Worm (Caenorhabditis elegans): ENCODE data around the gene ZK1320.11.

The ZK1320.11 gene

DNA sequence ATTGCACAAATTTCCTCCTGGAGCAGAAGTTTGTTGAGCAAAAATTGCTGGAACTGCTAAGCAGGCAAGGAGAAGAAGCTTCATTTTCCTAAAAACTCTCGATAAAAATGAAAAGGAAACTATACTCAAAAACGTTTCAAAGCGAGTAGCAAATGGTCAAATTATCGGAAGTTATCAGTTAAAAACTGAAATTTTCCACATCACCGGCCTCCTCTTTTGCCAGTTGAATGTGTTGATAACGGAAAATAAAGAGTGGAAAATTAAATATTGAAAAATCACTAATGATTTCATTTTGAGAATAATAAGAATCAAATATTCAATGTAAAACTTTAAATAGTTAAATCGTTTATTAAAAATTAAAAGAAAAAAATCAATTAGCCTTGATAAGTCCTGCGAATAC is 8.5 kb upstream of the ZK1320.11 start, which contains the start of gene ZK1320.2:
ZK1320.2 (minus strand) TSS at position 88 of the 400 bp plus-strand sequence.
- TF ChIP-seq egl-13 (tag; optimal IDR thresholded peaks at IDR 0.05) (no peak), hlh-17 (GFP tag; optimal IDR thresholded peaks at IDR 0.05; ENCODE audit: borderline replicate concordance) (no peak), mdl-1 (tag; optimal IDR thresholded peaks at IDR 0.05) (no peak), elt-2 (tag; optimal IDR thresholded peaks at IDR 0.05) (peak; percentile 26), xbp-1 (tag; optimal IDR thresholded peaks at IDR 0.05) (no peak)

DNA sequence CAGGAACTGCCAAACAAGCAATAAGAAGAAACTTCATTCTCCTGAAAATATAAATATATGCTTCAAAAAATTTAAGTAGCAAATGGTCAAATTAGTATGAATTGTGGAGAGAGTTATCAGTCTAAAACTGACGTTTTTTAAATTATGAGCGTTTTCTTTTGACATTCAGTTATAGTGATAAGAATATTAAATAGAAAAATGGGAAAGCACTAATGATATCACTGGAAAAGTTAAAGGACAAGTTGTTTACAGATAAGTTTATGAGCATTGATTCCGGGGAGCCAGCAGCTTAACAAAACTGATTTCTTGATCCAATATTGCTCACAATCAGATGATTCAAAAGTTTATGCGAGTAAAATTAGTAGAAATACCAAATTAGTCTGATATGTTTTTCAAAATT is 7.0 kb upstream of the ZK1320.11 start, which contains the start of gene ZK1320.3:
ZK1320.3 (minus strand) TSS at position 41 of the 400 bp plus-strand sequence.
- no peak for TF ChIP-seq ets-5 (GFP tag; IDR thresholded peaks at IDR 0.05)

DNA sequence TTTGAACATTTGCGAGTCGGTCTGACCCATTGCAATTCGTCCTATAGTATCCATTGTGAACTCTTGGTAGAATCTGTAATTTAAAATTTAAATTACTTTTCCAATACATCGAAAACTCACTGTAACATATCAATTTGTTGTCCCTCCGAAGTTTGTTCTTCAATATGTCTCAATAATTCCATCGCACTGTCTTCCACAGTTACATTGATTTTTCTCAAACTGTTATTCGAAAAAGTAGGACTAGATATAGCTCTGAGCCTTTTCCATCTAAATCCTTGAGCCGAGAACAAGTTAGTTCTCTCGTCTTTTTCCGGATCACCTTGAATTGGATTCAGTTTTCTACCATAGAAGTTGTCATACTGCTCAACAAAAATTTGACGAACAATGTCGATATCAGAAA is 5.3 kb upstream of the ZK1320.11 start:
- TF ChIP-seq efl-1 (optimal IDR thresholded peaks at IDR 0.05) (no peak), efl-1 (GFP tag; optimal IDR thresholded peaks at IDR 0.05 in 1 of 2) (no peak), Y116A8C.19 (tag; optimal IDR thresholded peaks at IDR 0.05; ENCODE audit: borderline replicate concordance) (no peak), nhr-85 (tag) (no peak), ets-5 (GFP tag; IDR thresholded peaks at IDR 0.05) (no peak), nhr-84 (tag; optimal IDR thresholded peaks at IDR 0.05) (no peak)

DNA sequence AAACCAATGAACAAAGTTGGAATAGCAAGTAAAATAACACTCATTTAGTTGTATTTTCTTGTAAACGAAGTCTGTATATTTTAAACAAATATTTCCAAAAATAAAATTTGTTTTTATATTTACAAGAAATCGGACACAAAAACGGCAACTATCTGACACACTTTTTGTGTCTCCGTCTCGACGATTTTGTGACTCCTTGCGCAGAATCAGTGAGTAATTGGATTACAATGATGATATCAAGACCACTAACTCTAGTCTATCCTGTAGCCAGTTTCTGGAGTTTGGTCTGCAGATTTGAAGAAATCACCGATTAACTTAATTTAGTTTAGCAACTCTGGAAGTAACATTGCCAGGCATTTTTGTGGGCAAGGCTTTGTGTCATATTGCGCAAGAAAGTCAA is 4.6 kb upstream of the ZK1320.11 start, which contains the start of gene cyp-13A10:
cyp-13A10 (minus strand) TSS at position 88 of the 400 bp plus-strand sequence.
- TF ChIP-seq nhr-20 (tag; optimal IDR thresholded peaks at IDR 0.05) (peak; percentile 47), snu-23 (GFP tag; optimal IDR thresholded peaks at IDR 0.05) (no peak), C16A3.4 (tag; optimal IDR thresholded peaks at IDR 0.05) (no peak), elt-3 (tag; optimal IDR thresholded peaks at IDR 0.05) (peak in 1 of 6 experiments; percentile 38), mef-2 (tag; optimal IDR thresholded peaks at IDR 0.05) (no peak), nhr-85 (tag) (peak; percentile 66), mab-9 (GFP tag; IDR thresholded peaks at IDR 0.05) (no peak), dsc-1 (tag; optimal IDR thresholded peaks at IDR 0.05) (no peak), lin-14 (GFP tag; optimal IDR thresholded peaks at IDR 0.05) (peak; percentile 10), nhr-71 (tag; optimal IDR thresholded peaks at IDR 0.05) (peak; percentile 18), blmp-1 (tag; optimal IDR thresholded peaks at IDR 0.05) (peak; percentile 26), egl-27 (tag; optimal IDR thresholded peaks at IDR 0.05) (no peak)

DNA sequence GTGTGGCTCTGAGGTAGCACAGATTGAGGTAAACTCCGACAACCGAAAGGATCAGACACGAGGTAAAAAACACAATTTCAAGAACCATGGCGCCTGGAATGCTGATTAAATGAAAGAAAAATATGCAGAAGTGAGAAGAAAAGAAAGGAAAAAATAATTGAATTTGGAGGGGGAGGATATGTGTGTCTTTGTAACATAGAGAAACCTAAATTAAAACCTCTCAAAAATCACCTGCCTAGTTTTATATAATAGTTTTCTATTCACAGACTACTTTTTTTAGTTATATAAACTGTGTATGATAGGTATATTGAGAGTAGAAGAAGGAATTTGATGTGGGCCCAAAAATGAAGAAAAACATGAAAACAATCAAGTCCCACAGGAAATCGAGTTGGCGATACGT is 1.8 kb upstream of the ZK1320.11 start, which contains the start of gene ZK1320.5:
ZK1320.5 (minus strand) TSS at position 101 of the 400 bp plus-strand sequence.
- TF ChIP-seq fkh-8 (tag; optimal IDR thresholded peaks at IDR 0.05) (peak; percentile 38), nhr-71 (tag; optimal IDR thresholded peaks at IDR 0.05) (peak; percentile 22), lin-14 (GFP tag; optimal IDR thresholded peaks at IDR 0.05) (peak; percentile 15), Y116A8C.19 (tag; optimal IDR thresholded peaks at IDR 0.05; ENCODE audit: borderline replicate concordance) (no peak)

DNA sequence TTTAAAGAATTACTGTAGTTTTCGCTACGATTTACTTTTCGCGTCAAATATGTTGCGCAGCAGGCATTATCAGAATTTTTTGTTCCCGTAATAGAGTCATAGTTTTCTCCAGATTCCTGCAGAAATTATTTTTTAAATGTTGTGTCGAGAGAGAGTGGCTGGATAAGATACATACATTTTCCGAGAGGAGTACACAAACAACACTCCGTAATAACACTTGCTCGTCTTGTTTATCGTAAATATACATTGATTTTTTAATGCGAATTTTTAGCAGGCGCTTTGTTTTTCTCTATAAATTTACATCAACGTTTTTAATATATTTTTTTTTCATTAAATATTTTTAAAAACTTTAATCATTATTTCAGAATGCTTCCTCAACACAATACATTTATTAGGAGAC is 1.5 kb downstream of the ZK1320.11 start, which contains the start of gene taf-8:
taf-8 (plus strand) TSS at position 360 of the 400 bp plus-strand sequence.
- no peak for TF ChIP-seq nhr-12 (tag; optimal IDR thresholded peaks at IDR 0.05)
- peak; percentile 50 for TF ChIP-seq nhr-90 (tag; optimal IDR thresholded peaks at IDR 0.05; ENCODE audit: poor library complexity)
- TF ChIP-seq lin-35 (GFP tag; optimal IDR thresholded peaks at IDR 0.05) = peak; percentile 72 to 73
- no peak for TF ChIP-seq ces-1 (GFP tag; optimal IDR thresholded peaks at IDR 0.05)
- TF ChIP-seq nhr-20 (tag; optimal IDR thresholded peaks at IDR 0.05) = peak; percentile 79
- peak; percentile 33 for TF ChIP-seq isw-1 (GFP tag; IDR thresholded peaks at IDR 0.05)
- peak; percentile 20 for TF ChIP-seq unc-86 (tag; optimal IDR thresholded peaks at IDR 0.05)
- TF ChIP-seq ets-5 (GFP tag; IDR thresholded peaks at IDR 0.05) = no peak
- no peak for TF ChIP-seq mef-2 (tag; optimal IDR thresholded peaks at IDR 0.05)
- TF ChIP-seq sptf-1 (tag; optimal IDR thresholded peaks at IDR 0.05) = no peak
- TF ChIP-seq ceh-88 (GFP tag; IDR thresholded peaks at IDR 0.05) = 0 out of 2 replicates have a peak, but pooled peaks have one; percentile 15
- TF ChIP-seq mdl-1 (tag; optimal IDR thresholded peaks at IDR 0.05) = no peak
- peak; percentile 78 for TF ChIP-seq snu-23 (GFP tag; optimal IDR thresholded peaks at IDR 0.05)
- no peak for TF ChIP-seq unc-30 (tag; optimal IDR thresholded peaks at IDR 0.05)
- TF ChIP-seq C34B4.2 (tag; optimal IDR thresholded peaks at IDR 0.05) = no peak
- no peak for TF ChIP-seq ceh-63 (GFP tag; optimal IDR thresholded peaks at IDR 0.05)
- TF ChIP-seq xbp-1 (tag; optimal IDR thresholded peaks at IDR 0.05) = peak; percentile 66
- TF ChIP-seq lir-3 (tag; optimal IDR thresholded peaks at IDR 0.05; ENCODE audit: poor library complexity) = peak; percentile 54
- TF ChIP-seq ceh-90 (tag; optimal IDR thresholded peaks at IDR 0.05) = peak; percentile 16
- TF ChIP-seq hlh-4 (tag; optimal IDR thresholded peaks at IDR 0.05) = no peak
- TF ChIP-seq nhr-77 (tag; optimal IDR thresholded peaks at IDR 0.05) = peak; percentile 22
- TF ChIP-seq jun-1 (tag; optimal IDR thresholded peaks at IDR 0.05) = no peak
- TF ChIP-seq C16A3.4 (tag; optimal IDR thresholded peaks at IDR 0.05) = peak; percentile 69
- peak; percentile 62 for TF ChIP-seq rnt-1 (tag; optimal IDR thresholded peaks at IDR 0.05)
- TF ChIP-seq ztf-4 (tag; optimal IDR thresholded peaks at IDR 0.05) = no peak
- TF ChIP-seq unc-130 (tag; optimal IDR thresholded peaks at IDR 0.05) = peak; percentile 23

Data from whole organism, L1 larva.